Worm (Caenorhabditis elegans) whole organism, L4 larva: ENCODE data around the gene C30F2.5.
A peak's percentile ranks its signal among the peaks of the same experiment; 100 is the strongest.

Source experiments
- F44E2.7 ChIP-seq: fragments of 200-800 bp; sonication (Bioruptor generic); IDR thresholded peaks from 2 replicates; pipeline ENCODE4 v2.1.2; 2022; ENCODE audit warnings: missing genetic modification characterization, missing compliant biosample characterization
- R02D3.7 ChIP-seq: fragments of 150-350 bp; sonication (generic microtip); optimal IDR thresholded peaks from 3 replicates; lab custom pipeline; 2014; ENCODE audit warnings: missing biosample characterization, missing genetic modification characterization
- Y105C5A.15 ChIP-seq: fragments of 200-800 bp; sonication (Bioruptor generic); IDR thresholded peaks from 2 replicates; pipeline ENCODE4 v1.3.6; 2022; ENCODE audit warnings: missing genetic modification characterization, missing compliant biosample characterization
- Y75B8A.6 ChIP-seq: fragments of 200-800 bp; sonication (Bioruptor generic); IDR thresholded peaks from 2 replicates; pipeline ENCODE4 v1.3.6; 2022; ENCODE audit warnings: missing genetic modification reagents, missing genetic modification characterization, missing compliant biosample characterization
- ZK337.2 ChIP-seq: fragments of 200-800 bp; sonication (Bioruptor generic); IDR thresholded peaks from 2 replicates; pipeline ENCODE4 v1.3.6; 2022; ENCODE audit warnings: missing genetic modification reagents, missing genetic modification characterization, missing compliant biosample characterization
- aha-1 ChIP-seq: fragments of 150-350 bp; peaks from one replicate; lab custom pipeline; 2014; ENCODE audit warnings: missing biosample characterization, missing genetic modification characterization
- ama-1 ChIP-seq: fragments of 150-350 bp; optimal IDR thresholded peaks from 2 replicates; lab custom pipeline; 2014; ENCODE audit warnings: inconsistent platforms, mixed read lengths
- attf-4 ChIP-seq: sonication (generic microtip); optimal IDR thresholded peaks from 3 replicates; lab custom pipeline; 2017; ENCODE audit warnings: missing biosample characterization, missing genetic modification characterization
- ceh-20 ChIP-seq: fragments of 200-800 bp; sonication (Bioruptor generic); IDR thresholded peaks from 2 replicates; pipeline ENCODE4 v1.3.6; 2022; ENCODE audit warnings: missing genetic modification reagents, missing genetic modification characterization, missing compliant biosample characterization
- ceh-28 ChIP-seq: fragments of 150-350 bp; optimal IDR thresholded peaks from 2 replicates; lab custom pipeline; 2014; ENCODE audit warnings: missing biosample characterization, missing genetic modification reagents, missing genetic modification characterization
- ceh-44 ChIP-seq: fragments of 200-800 bp; sonication (Bioruptor generic); IDR thresholded peaks from 2 replicates; pipeline ENCODE4 v1.3.6; 2022; ENCODE audit warnings: missing genetic modification reagents, missing genetic modification characterization, missing compliant biosample characterization
- ceh-62 ChIP-seq: sonication (generic microtip); optimal IDR thresholded peaks from 2 replicates; lab custom pipeline; 2017; ENCODE audit warnings: missing biosample characterization, missing genetic modification characterization
- cey-2 ChIP-seq: sonication (generic microtip); optimal IDR thresholded peaks from 3 replicates; lab custom pipeline; 2017; ENCODE audit warnings: missing genetic modification characterization, mild to moderate bottlenecking, missing compliant biosample characterization, antibody characterized with exemption, borderline replicate concordance; ENCODE audit not compliant: insufficient read depth
- ctbp-1 ChIP-seq: fragments of 200-800 bp; sonication (Bioruptor generic); IDR thresholded peaks from 2 replicates; pipeline ENCODE4 v1.3.6; 2022; ENCODE audit warnings: missing genetic modification reagents, missing genetic modification characterization, missing compliant biosample characterization
- daf-19 ChIP-seq: fragments of 200-800 bp; sonication (Bioruptor generic); conservative IDR thresholded peaks from 2 replicates; pipeline ENCODE4 v1.3.6; 2022; ENCODE audit warnings: missing genetic modification characterization, missing compliant biosample characterization
- dmd-6 ChIP-seq: fragments of 200-800 bp; sonication (Bioruptor generic); IDR thresholded peaks from 2 replicates; pipeline ENCODE4 v1.3.6; 2022; ENCODE audit warnings: missing genetic modification reagents, missing genetic modification characterization, missing compliant biosample characterization
- dmd-8 ChIP-seq: fragments of 200-800 bp; sonication (Bioruptor generic); IDR thresholded peaks from 2 replicates; pipeline ENCODE4 v1.3.6; 2022; ENCODE audit warnings: missing genetic modification characterization, missing compliant biosample characterization
- dmd-9 ChIP-seq: fragments of 200-800 bp; sonication (Bioruptor generic); IDR thresholded peaks from 2 replicates; pipeline ENCODE4 v1.3.6; 2022; ENCODE audit warnings: missing genetic modification reagents, missing genetic modification characterization, missing compliant biosample characterization
- duxl-1 ChIP-seq: sonication (generic microtip); optimal IDR thresholded peaks from 2 replicates; lab custom pipeline; 2016; ENCODE audit warnings: mild to moderate bottlenecking, missing genetic modification characterization, moderate library complexity, missing compliant biosample characterization; ENCODE audit not compliant: poor library complexity
- dve-1 ChIP-seq: sonication (generic microtip); optimal IDR thresholded peaks from 2 replicates; lab custom pipeline; 2017; ENCODE audit warnings: antibody characterized with exemption, mild to moderate bottlenecking, missing genetic modification characterization, missing compliant biosample characterization; ENCODE audit not compliant: insufficient read depth
- egl-43 ChIP-seq: fragments of 200-800 bp; sonication (Bioruptor generic); IDR thresholded peaks from 2 replicates; pipeline ENCODE4 v1.3.6; 2022; ENCODE audit warnings: missing genetic modification reagents, missing genetic modification characterization, missing compliant biosample characterization
- fkh-10 ChIP-seq: fragments of 150-350 bp; optimal IDR thresholded peaks from 2 replicates; lab custom pipeline; 2014; ENCODE audit warnings: missing biosample characterization, missing genetic modification reagents, missing genetic modification characterization
- fos-1 ChIP-seq: fragments of 150-350 bp; optimal IDR thresholded peaks from 2 replicates; lab custom pipeline; 2014; ENCODE audit warnings: missing biosample characterization, missing genetic modification characterization
- hif-1 ChIP-seq, 2 experiments: sonication (generic microtip); optimal IDR thresholded peaks; 2 replicates each; lab custom pipeline; 2016 to 2017; ENCODE audit warnings: missing compliant biosample characterization in 2 of 2, missing genetic modification characterization in 2 of 2, missing genetic modification reagents in 2 of 2, missing genotype in 2 of 2, mild to moderate bottlenecking in 1 of 2
- hlh-11 ChIP-seq: fragments of 200-800 bp; sonication (Bioruptor generic); optimal IDR thresholded peaks from 2 replicates; lab custom pipeline; 2018; ENCODE audit warnings: mild to moderate bottlenecking, missing genetic modification characterization, missing compliant biosample characterization
- lim-7 ChIP-seq: fragments of 200-800 bp; sonication (Bioruptor generic); IDR thresholded peaks from 2 replicates; pipeline ENCODE4 v1.3.6; 2022; ENCODE audit warnings: missing genetic modification characterization, missing compliant biosample characterization
- lin-15B ChIP-seq: fragments of 150-350 bp; sonication (generic microtip); optimal IDR thresholded peaks from 3 replicates; lab custom pipeline; 2014; ENCODE audit warnings: missing biosample characterization, missing genetic modification characterization
- lin-39 ChIP-seq: fragments of 150-350 bp; optimal IDR thresholded peaks from 2 replicates; lab custom pipeline; 2014; ENCODE audit warnings: missing biosample characterization, missing genetic modification reagents, missing genetic modification characterization
- nhr-11 ChIP-seq: fragments of 150-350 bp; optimal IDR thresholded peaks from 2 replicates; lab custom pipeline; 2014; ENCODE audit warnings: missing biosample characterization, missing genetic modification characterization
- nhr-237 ChIP-seq: sonication (generic microtip); optimal IDR thresholded peaks from 2 replicates; lab custom pipeline; 2017; ENCODE audit warnings: missing biosample characterization, missing genetic modification characterization
- nhr-25 ChIP-seq: sonication (generic microtip); optimal IDR thresholded peaks from 2 replicates; lab custom pipeline; 2017; ENCODE audit warnings: missing genetic modification characterization, mild to moderate bottlenecking, missing compliant biosample characterization, antibody characterized with exemption, moderate library complexity, borderline replicate concordance; ENCODE audit not compliant: insufficient read depth
- nhr-28 ChIP-seq: fragments of 150-350 bp; optimal IDR thresholded peaks from 2 replicates; lab custom pipeline; 2014; ENCODE audit warnings: missing biosample characterization, missing genetic modification characterization
- nhr-41 ChIP-seq: fragments of 200-800 bp; sonication (Bioruptor generic); IDR thresholded peaks from 2 replicates; pipeline ENCODE4 v1.3.6; 2022; ENCODE audit warnings: missing genetic modification reagents, missing genetic modification characterization, missing compliant biosample characterization
- nhr-42 ChIP-seq: fragments of 200-800 bp; sonication (Bioruptor generic); IDR thresholded peaks from 2 replicates; pipeline ENCODE4 v1.3.6; 2022; ENCODE audit warnings: missing genetic modification characterization, missing compliant biosample characterization
- nhr-77 ChIP-seq: fragments of 150-350 bp; optimal IDR thresholded peaks from 2 replicates; lab custom pipeline; 2014; ENCODE audit warnings: missing biosample characterization, missing genetic modification characterization
- saeg-2 ChIP-seq: fragments of 200-800 bp; sonication (Bioruptor generic); IDR thresholded peaks from 2 replicates; pipeline ENCODE4 v1.3.6; 2022; ENCODE audit warnings: missing genetic modification reagents, missing genetic modification characterization, missing compliant biosample characterization
- sdz-12 ChIP-seq: fragments of 200-800 bp; sonication (Bioruptor generic); optimal IDR thresholded peaks from 2 replicates; lab custom pipeline; 2018; ENCODE audit warnings: mild to moderate bottlenecking, missing genetic modification characterization, missing compliant biosample characterization
- set-16 ChIP-seq: fragments of 200-800 bp; sonication (Bioruptor generic); IDR thresholded peaks from 2 replicates; pipeline ENCODE4 v1.3.6; 2022; ENCODE audit warnings: missing genetic modification reagents, missing genetic modification characterization, missing compliant biosample characterization
- skn-1 ChIP-seq: fragments of 150-350 bp; optimal IDR thresholded peaks from 2 replicates; lab custom pipeline; 2014; ENCODE audit warnings: missing biosample characterization, missing genetic modification characterization
- snpc-4 ChIP-seq: fragments of 150-350 bp; optimal IDR thresholded peaks from 2 replicates; lab custom pipeline; 2014; ENCODE audit warnings: missing biosample characterization, missing genetic modification characterization
- spr-1 ChIP-seq: sonication (generic microtip); optimal IDR thresholded peaks from 2 replicates; lab custom pipeline; 2016; ENCODE audit warnings: mild to moderate bottlenecking, missing genetic modification characterization, missing compliant biosample characterization
- tag-97 ChIP-seq: fragments of 200-800 bp; sonication (Bioruptor generic); IDR thresholded peaks from 2 replicates; pipeline ENCODE4 v1.3.6; 2022; ENCODE audit warnings: missing genetic modification characterization, missing compliant biosample characterization
- tra-1 ChIP-seq: fragments of 200-800 bp; sonication (Bioruptor generic); IDR thresholded peaks from 2 replicates; pipeline ENCODE4 v1.3.6; 2022; ENCODE audit warnings: missing genetic modification reagents, missing genetic modification characterization, missing compliant biosample characterization
- unc-130 ChIP-seq: sonication (generic microtip); optimal IDR thresholded peaks from 2 replicates; lab custom pipeline; 2016; ENCODE audit warnings: missing genetic modification reagents, missing genetic modification characterization, missing compliant biosample characterization
- unc-39 ChIP-seq: sonication (generic microtip); optimal IDR thresholded peaks from 2 replicates; lab custom pipeline; 2017; ENCODE audit warnings: missing biosample characterization, missing genetic modification characterization
- vab-7 ChIP-seq: fragments of 200-800 bp; sonication (Bioruptor generic); IDR thresholded peaks from 2 replicates; pipeline ENCODE4 v1.3.6; 2022; ENCODE audit warnings: missing genetic modification reagents, missing genetic modification characterization, missing compliant biosample characterization
- zag-1 ChIP-seq: fragments of 150-350 bp; optimal IDR thresholded peaks from 2 replicates; lab custom pipeline; 2014; ENCODE audit warnings: missing biosample characterization, missing genetic modification characterization
- zfp-3 ChIP-seq: fragments of 200-800 bp; sonication (Bioruptor generic); conservative IDR thresholded peaks from 2 replicates; pipeline ENCODE4 v1.3.6; 2022; ENCODE audit warnings: missing genetic modification reagents, missing genetic modification characterization, missing compliant biosample characterization
- zip-2 ChIP-seq: fragments of 150-350 bp; optimal IDR thresholded peaks from 2 replicates; lab custom pipeline; 2014; ENCODE audit warnings: missing biosample characterization, missing genetic modification characterization

C30F2.5 gene

ce11 chrX:16143853-16144252 lies 49.4 kb downstream of the C30F2.5 start (continued):
- no peak for TF ChIP-seq zag-1 (tag; lab: Kevin White, UChicago)
- TF ChIP-seq ceh-62, result no peak
- TF ChIP-seq dmd-9 (GFP tag; lab: Robert Waterston, UW), result no peak
- no peak for TF ChIP-seq egl-43 (GFP tag; lab: Robert Waterston, UW)
- TF ChIP-seq ctbp-1 (GFP tag; lab: Robert Waterston, UW), result no peak
- TF ChIP-seq R02D3.7 (tag; lab: Kevin White, UChicago), result no peak
- TF ChIP-seq ceh-44, result no peak
- TF ChIP-seq nhr-237 (tag; lab: Kevin White, UChicago), result no peak
- TF ChIP-seq zip-2 (tag; lab: Kevin White, UChicago), result no peak
- TF ChIP-seq saeg-2, result no peak
- no peak for TF ChIP-seq lim-7
- TF ChIP-seq ceh-20 (GFP tag; lab: Robert Waterston, UW), result no peak
- peak; percentile 60 for TF ChIP-seq nhr-28
- peak; percentile 42 for TF ChIP-seq dve-1
- TF ChIP-seq nhr-41, result no peak
- peak in 1 of 2 experiments; percentile 20 for TF ChIP-seq hif-1 (tag; optimal IDR thresholded peaks at IDR 0.05; lab: Kevin White, UChicago)
- TF ChIP-seq ZK337.2, result no peak
- no peak for TF ChIP-seq dmd-8
- TF ChIP-seq nhr-11 (tag; lab: Kevin White, UChicago), result no peak
- peak; percentile 31 for TF ChIP-seq ceh-28 (tag; lab: Kevin White, UChicago)
- TF ChIP-seq Y75B8A.6 (GFP tag; lab: Robert Waterston, UW), result no peak
- no peak for TF ChIP-seq fos-1 (tag; lab: Kevin White, UChicago)
- no peak for TF ChIP-seq dmd-6 (GFP tag; lab: Robert Waterston, UW)

- TF ChIP-seq F44E2.7 (0 out of 2 replicates have a peak, but pooled peaks have one; percentile 12), attf-4 (tag; lab: Kevin White, UChicago) (no peak), egl-43 (GFP tag; lab: Robert Waterston, UW) (peak; percentile 58; the same call in 1 of the 2 replicates), vab-7 (0 out of 2 replicates have a peak, but pooled peaks have one; percentile 21), nhr-25 (no peak), nhr-42 (GFP tag; lab: Robert Waterston, UW) (0 out of 2 replicates have a peak, but pooled peaks have one; percentile 38), tra-1 (0 out of 2 replicates have a peak, but pooled peaks have one; percentile 6), set-16 (GFP tag; lab: Robert Waterston, UW) (peak; percentile 96), Y105C5A.15 (GFP tag; lab: Robert Waterston, UW) (no peak), sdz-12 (GFP tag; lab: Kevin White, UChicago) (peak; percentile 73)
Measured at ce11 chrX:16144584-16144983, 50.1 kb downstream of the C30F2.5 start.

- no peak for TF ChIP-seq nhr-28
- TF ChIP-seq skn-1 (tag; lab: Kevin White, UChicago), result no peak
- TF ChIP-seq nhr-11 (tag; lab: Kevin White, UChicago), result peak; percentile 1
- TF ChIP-seq nhr-77 (tag; lab: Kevin White, UChicago), result no peak
- no peak for TF ChIP-seq daf-19 (GFP tag; lab: Robert Waterston, UW)
- TF ChIP-seq ceh-28 (tag; lab: Kevin White, UChicago), result peak; percentile 14
- no peak for TF ChIP-seq unc-39 (tag; lab: Kevin White, UChicago)
- no peak for TF ChIP-seq unc-130 (GFP tag; lab: Kevin White, UChicago)
- TF ChIP-seq set-16 (GFP tag; lab: Robert Waterston, UW), result no peak
- TF ChIP-seq lin-15B (tag; lab: Kevin White, UChicago), result no peak
- no peak for TF ChIP-seq lin-39 (tag; lab: Kevin White, UChicago)
- no peak for TF ChIP-seq nhr-237 (tag; lab: Kevin White, UChicago)
- no peak for TF ChIP-seq spr-1 (tag; lab: Kevin White, UChicago)
- no peak for TF ChIP-seq tag-97
- no peak for TF ChIP-seq ama-1 (lab: Kevin White, UChicago)
- no peak for TF ChIP-seq ceh-62
- no peak for TF ChIP-seq duxl-1 (tag; lab: Kevin White, UChicago)
- no peak for TF ChIP-seq zfp-3 (GFP tag; lab: Robert Waterston, UW)
- no peak for TF ChIP-seq cey-2 (tag; lab: Kevin White, UChicago)
- no peak for TF ChIP-seq nhr-41
- no peak for TF ChIP-seq egl-43 (GFP tag; lab: Robert Waterston, UW)
- TF ChIP-seq aha-1 (tag; lab: Kevin White, UChicago), result peak; percentile 32
- TF ChIP-seq hlh-11 (tag; lab: Kevin White, UChicago), result no peak
- TF ChIP-seq saeg-2, result no peak
- TF ChIP-seq snpc-4 (tag; lab: Kevin White, UChicago), result no peak
- no peak for TF ChIP-seq ctbp-1 (GFP tag; lab: Robert Waterston, UW)
- TF ChIP-seq fkh-10 (GFP tag; lab: Kevin White, UChicago), result peak; percentile 42
- no peak for TF ChIP-seq zag-1 (tag; lab: Kevin White, UChicago)
Measured at ce11 chrX:16145244-16145643, 50.8 kb downstream of the C30F2.5 start.
